Worm (Caenorhabditis elegans): ENCODE results near the gene rin-1.

The rin-1 gene

ce11 chrV:14734187-14734765 is 81.1 kb downstream of the rin-1 start, which contains the start of gene unc-61:
TSS of gene unc-61 (minus strand) at chrV:14734237.
- no peak for TF ChIP-seq unc-62 (GFP tag; optimal IDR thresholded peaks at IDR 0.05)
